Worm (Caenorhabditis elegans): ENCODE measurements around the gene lfi-1.

Gene lfi-1

DNA sequence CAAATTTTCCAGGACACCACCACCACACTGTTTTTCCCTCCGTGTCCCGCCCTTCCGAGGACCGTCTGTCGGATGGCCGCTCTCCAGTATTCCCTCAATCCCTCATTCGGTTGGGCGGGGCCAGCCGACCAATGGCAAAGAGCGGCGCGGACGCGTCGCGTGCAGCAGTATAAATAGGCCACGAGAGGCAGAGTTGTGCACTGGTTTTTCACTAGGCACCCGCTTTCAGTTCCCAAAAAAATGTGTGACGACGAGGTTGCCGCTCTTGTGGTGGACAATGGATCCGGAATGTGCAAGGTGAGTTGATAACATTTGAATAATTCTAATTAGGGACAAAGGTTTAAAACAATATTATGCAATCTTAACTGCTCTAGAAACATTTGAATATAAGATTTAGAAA is 16.2 kb upstream of the lfi-1 start, which contains the start of gene act-4:
TSS of gene act-4 (plus strand) at position 200 of the 400 bp plus-strand sequence.
- no peak for TF ChIP-seq ztf-29 (GFP tag; IDR thresholded peaks at IDR 0.05)
- TF ChIP-seq klf-2 (GFP tag; conservative IDR thresholded peaks at IDR 0.05) = no peak
- peak; percentile 62; the same call in 1 of the 2 replicates for TF ChIP-seq flt-1 (GFP tag; IDR thresholded peaks at IDR 0.05)
- TF ChIP-seq tab-1 (GFP tag; IDR thresholded peaks at IDR 0.05) = 0 out of 2 replicates have a peak, but pooled peaks have one; percentile 22
- TF ChIP-seq med-1 (GFP tag; optimal IDR thresholded peaks at IDR 0.05; ENCODE audit: insufficient read depth) = no peak
- TF ChIP-seq T22C8.4 (GFP tag; IDR thresholded peaks at IDR 0.05) = no peak
- TF ChIP-seq ref-1 (GFP tag; conservative IDR thresholded peaks at IDR 0.05) = no peak
- no peak for TF ChIP-seq cog-1 (tag; optimal IDR thresholded peaks at IDR 0.05)

DNA sequence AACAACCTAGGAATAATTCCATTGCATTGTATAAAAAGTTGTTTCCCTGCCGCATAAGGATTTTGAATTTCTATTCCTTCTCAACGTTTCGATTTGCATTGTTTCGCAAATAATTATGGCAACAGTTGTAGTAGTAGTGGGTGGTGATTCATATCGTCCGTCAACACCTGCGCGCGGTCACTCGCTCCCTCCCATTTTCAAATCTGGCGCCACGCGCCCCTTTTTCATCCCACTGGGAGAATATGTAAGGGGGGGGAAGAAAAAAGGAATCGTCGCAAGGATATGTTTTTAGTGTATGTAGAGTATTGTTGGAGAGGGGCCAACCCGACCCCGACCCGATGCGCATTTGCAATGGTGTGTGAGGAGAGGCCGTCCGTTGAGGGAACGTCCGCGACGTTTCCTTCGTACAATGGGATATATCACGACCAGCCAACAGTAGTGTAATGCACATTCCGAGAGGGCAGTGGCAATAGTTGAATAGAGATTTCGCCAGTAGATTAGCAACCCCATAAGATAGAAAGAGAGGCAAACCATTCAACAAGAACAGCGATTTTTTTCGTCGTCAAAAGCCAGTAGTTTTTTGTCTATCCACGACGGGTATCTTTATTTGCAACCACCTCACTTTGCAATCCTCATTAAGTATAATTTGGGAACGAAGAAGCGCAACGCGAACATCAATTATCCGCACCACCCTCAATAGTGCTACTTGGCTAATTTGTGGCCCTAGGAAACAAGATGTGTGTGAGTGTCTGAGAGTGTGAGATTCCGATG is 15.5 kb upstream of the lfi-1 start:
- TF ChIP-seq tab-1 (GFP tag; IDR thresholded peaks at IDR 0.05) (no peak), ztf-23 (GFP tag; IDR thresholded peaks at IDR 0.05) (peak; percentile 41; the same call in 1 of the 2 replicates), flt-1 (GFP tag; IDR thresholded peaks at IDR 0.05) (peak; percentile 80), T22C8.4 (GFP tag; IDR thresholded peaks at IDR 0.05) (0 out of 2 replicates have a peak, but pooled peaks have one; percentile 31), klf-2 (GFP tag; conservative IDR thresholded peaks at IDR 0.05) (no peak), med-1 (GFP tag; optimal IDR thresholded peaks at IDR 0.05; ENCODE audit: insufficient read depth) (no peak), ztf-29 (GFP tag; IDR thresholded peaks at IDR 0.05) (no peak), ref-1 (GFP tag; conservative IDR thresholded peaks at IDR 0.05) (peak; percentile 57)

- TF ChIP-seq cog-1 (tag; optimal IDR thresholded peaks at IDR 0.05) = peak; percentile 59
- TF ChIP-seq med-1 (GFP tag; optimal IDR thresholded peaks at IDR 0.05; ENCODE audit: insufficient read depth) = no peak
- TF ChIP-seq ztf-23 (GFP tag; IDR thresholded peaks at IDR 0.05) = no peak
- TF ChIP-seq T22C8.4 (GFP tag; IDR thresholded peaks at IDR 0.05) = peak; percentile 56; the same call in 1 of the 2 replicates
- TF ChIP-seq flt-1 (GFP tag; IDR thresholded peaks at IDR 0.05) = peak; percentile 45
These were observed 14.7 kb upstream of the lfi-1 start for ce11 chrX:4961681-4962656.

DNA sequence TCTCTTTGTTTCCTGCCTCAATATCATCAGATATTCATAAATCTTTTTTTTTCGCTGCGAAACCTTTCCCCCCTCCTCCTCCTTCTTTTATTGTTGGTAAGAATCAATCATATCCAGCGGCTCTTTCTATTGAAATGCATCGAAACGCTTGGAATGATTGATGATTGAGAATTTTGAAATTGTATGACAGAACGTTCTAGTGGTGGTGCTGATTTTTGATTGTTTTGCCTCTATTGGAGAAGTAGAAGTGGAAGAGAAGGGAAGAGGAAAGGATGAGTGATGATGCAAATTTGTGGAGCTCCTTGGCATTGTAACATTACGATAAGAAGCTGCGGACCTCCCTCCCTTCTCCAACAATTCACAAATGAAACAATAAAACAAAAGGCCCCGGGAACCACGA is 11.0 kb upstream of the lfi-1 start:
- TF ChIP-seq ztf-29 (GFP tag; IDR thresholded peaks at IDR 0.05) = no peak
- no peak for TF ChIP-seq flt-1 (GFP tag; IDR thresholded peaks at IDR 0.05)

DNA sequence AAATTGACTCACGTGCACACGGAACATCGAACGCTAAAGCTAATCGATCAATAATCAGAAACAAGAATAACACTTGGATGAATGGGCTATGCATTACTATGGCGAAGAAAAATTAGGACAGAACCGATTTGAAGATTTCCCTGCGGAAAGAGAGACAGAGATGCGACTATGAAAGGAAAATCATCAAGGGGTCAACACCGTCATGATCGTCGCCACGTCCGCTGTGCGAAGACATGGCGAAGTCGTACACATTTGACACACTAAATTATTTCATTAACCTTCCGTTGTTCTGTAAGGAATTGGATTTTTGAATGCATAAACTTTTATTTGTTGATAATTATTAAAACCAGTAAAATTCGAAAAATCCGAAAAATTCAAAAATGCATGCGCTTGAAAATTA is 7.4 kb upstream of the lfi-1 start, which contains the start of gene M03F4.6:
TSS of gene M03F4.6 (minus strand) at position 101 of the 400 bp plus-strand sequence.
- TF ChIP-seq tab-1 (GFP tag; IDR thresholded peaks at IDR 0.05) (no peak), T22C8.4 (GFP tag; IDR thresholded peaks at IDR 0.05) (no peak), cog-1 (tag; optimal IDR thresholded peaks at IDR 0.05) (no peak), klf-2 (GFP tag; conservative IDR thresholded peaks at IDR 0.05) (no peak), flt-1 (GFP tag; IDR thresholded peaks at IDR 0.05) (no peak), ztf-23 (GFP tag; IDR thresholded peaks at IDR 0.05) (no peak), ref-1 (GFP tag; conservative IDR thresholded peaks at IDR 0.05) (no peak), ztf-29 (GFP tag; IDR thresholded peaks at IDR 0.05) (no peak), med-1 (GFP tag; optimal IDR thresholded peaks at IDR 0.05; ENCODE audit: insufficient read depth) (no peak)

- TF ChIP-seq cog-1 (tag; optimal IDR thresholded peaks at IDR 0.05) = no peak
- no peak for TF ChIP-seq ref-1 (GFP tag; conservative IDR thresholded peaks at IDR 0.05)
- TF ChIP-seq ztf-29 (GFP tag; IDR thresholded peaks at IDR 0.05) = no peak
- no peak for TF ChIP-seq ztf-23 (GFP tag; IDR thresholded peaks at IDR 0.05)
- no peak for TF ChIP-seq med-1 (GFP tag; optimal IDR thresholded peaks at IDR 0.05; ENCODE audit: insufficient read depth)
- TF ChIP-seq klf-2 (GFP tag; conservative IDR thresholded peaks at IDR 0.05) = no peak
- TF ChIP-seq T22C8.4 (GFP tag; IDR thresholded peaks at IDR 0.05) = no peak
- TF ChIP-seq flt-1 (GFP tag; IDR thresholded peaks at IDR 0.05) = no peak
- TF ChIP-seq tab-1 (GFP tag; IDR thresholded peaks at IDR 0.05) = no peak
These were observed 5.7 kb upstream of the lfi-1 start, which contains the start of gene calu-1 for ce11 chrX:4970863-4971345. calu-1 (minus strand) TSS chrX:4970913.

ce11 chrX:4971427-4971826 is 5.2 kb upstream of the lfi-1 start:
- TF ChIP-seq ztf-29 (GFP tag; IDR thresholded peaks at IDR 0.05) (no peak), ztf-23 (GFP tag; IDR thresholded peaks at IDR 0.05) (no peak; the same call in 1 of the 2 replicates), flt-1 (GFP tag; IDR thresholded peaks at IDR 0.05) (peak; percentile 40; the same call in 1 of the 2 replicates), klf-2 (GFP tag; conservative IDR thresholded peaks at IDR 0.05) (no peak), ref-1 (GFP tag; conservative IDR thresholded peaks at IDR 0.05) (no peak), tab-1 (GFP tag; IDR thresholded peaks at IDR 0.05) (0 out of 2 replicates have a peak, but pooled peaks have one; percentile 8), cog-1 (tag; optimal IDR thresholded peaks at IDR 0.05) (peak; percentile 43)

- TF ChIP-seq flt-1 (GFP tag; IDR thresholded peaks at IDR 0.05) = no peak
- TF ChIP-seq ref-1 (GFP tag; conservative IDR thresholded peaks at IDR 0.05) = no peak
- TF ChIP-seq ztf-23 (GFP tag; IDR thresholded peaks at IDR 0.05) = no peak
- no peak for TF ChIP-seq tab-1 (GFP tag; IDR thresholded peaks at IDR 0.05)
- TF ChIP-seq T22C8.4 (GFP tag; IDR thresholded peaks at IDR 0.05) = no peak
These were observed 4.5 kb upstream of the lfi-1 start for ce11 chrX:4972039-4972581.

DNA sequence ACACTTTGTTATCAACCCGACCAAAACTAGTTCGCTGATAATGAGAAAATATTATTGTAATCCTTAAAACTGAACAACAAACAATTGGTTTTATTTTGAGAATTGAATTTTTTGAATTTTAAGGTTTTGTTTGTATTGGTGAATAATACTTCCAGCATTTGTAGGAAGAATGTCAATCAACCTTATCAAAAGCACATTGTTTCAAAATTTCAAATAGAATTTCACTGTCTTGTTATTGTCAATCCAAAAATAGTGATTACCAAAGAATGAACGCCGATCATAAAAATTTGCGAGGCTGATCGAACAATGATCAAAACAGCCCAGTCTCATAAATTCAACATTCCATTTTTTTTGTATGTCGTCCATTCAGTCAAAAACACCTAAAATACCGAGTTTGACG is 2.1 kb upstream of the lfi-1 start:
- no peak for TF ChIP-seq med-1 (GFP tag; optimal IDR thresholded peaks at IDR 0.05; ENCODE audit: insufficient read depth)
- no peak for TF ChIP-seq ztf-29 (GFP tag; IDR thresholded peaks at IDR 0.05)
- TF ChIP-seq ref-1 (GFP tag; conservative IDR thresholded peaks at IDR 0.05) = no peak
- TF ChIP-seq klf-2 (GFP tag; conservative IDR thresholded peaks at IDR 0.05) = no peak
- TF ChIP-seq ztf-23 (GFP tag; IDR thresholded peaks at IDR 0.05) = no peak
- TF ChIP-seq tab-1 (GFP tag; IDR thresholded peaks at IDR 0.05) = no peak
- no peak for TF ChIP-seq flt-1 (GFP tag; IDR thresholded peaks at IDR 0.05)
- TF ChIP-seq T22C8.4 (GFP tag; IDR thresholded peaks at IDR 0.05) = no peak
- no peak for TF ChIP-seq cog-1 (tag; optimal IDR thresholded peaks at IDR 0.05)

Data from whole organism, midembryonic.